Worm (Caenorhabditis elegans) whole organism, mixed stage, embryonic: ENCODE data around the gene ZK418.5.

ENCODE experiments used
- flh-1 ChIP-seq: fragments of 200-800 bp; sonication (Bioruptor generic); optimal IDR thresholded peaks from 2 replicates; lab custom pipeline; 2018; ENCODE audit warnings: mild to moderate bottlenecking, missing genetic modification characterization, moderate library complexity, missing compliant biosample characterization
- lin-13 ChIP-seq: fragments of 150-350 bp; optimal IDR thresholded peaks from 2 replicates; lab custom pipeline; 2014; ENCODE audit warnings: missing biosample characterization, missing genetic modification characterization
- mab-5 ChIP-seq: fragments of 150-350 bp; optimal IDR thresholded peaks from 2 replicates; lab custom pipeline; 2014; ENCODE audit warnings: missing biosample characterization, missing genetic modification characterization

ce11 chrIII:7060531-7061095 is 13.0 kb downstream of the ZK418.5 start, which contains the start of gene egg-2:
- TF ChIP-seq flh-1 (GFP tag; lab: Kevin White, UChicago) (no peak), mab-5 (tag; lab: Kevin White, UChicago) (no peak), lin-13 (tag; lab: Kevin White, UChicago) (no peak)
